Fruit fly (Drosophila melanogaster) whole organism, embryonic: ENCODE data around the gene chif.
A peak's percentile ranks its signal among the peaks of the same experiment; 100 is the strongest.

Experiments
- CG10959 ChIP-seq: fragments of 200-800 bp; sonication (Bioruptor generic); IDR thresholded peaks from 2 replicates; pipeline ENCODE4 v1.3.6; 2022; ENCODE audit warnings: missing biosample characterization, missing genetic modification characterization
- CG11093 ChIP-seq: fragments of 200-800 bp; sonication (Bioruptor generic); IDR thresholded peaks from 3 replicates; pipeline ENCODE4 v1.3.6; 2022; ENCODE audit warnings: missing biosample characterization, missing genetic modification characterization
- CG11696 ChIP-seq: fragments of 200-800 bp; sonication (Bioruptor generic); IDR thresholded peaks from 2 replicates; pipeline ENCODE4 v1.3.6; 2022; ENCODE audit warnings: missing biosample characterization, missing genetic modification characterization
- CG12299 ChIP-seq: fragments of 200-800 bp; sonication (Bioruptor generic); optimal IDR thresholded peaks from 2 replicates; lab custom pipeline; 2018; ENCODE audit warnings: missing biosample characterization, mild to moderate bottlenecking, missing genetic modification characterization
- CG13624 ChIP-seq: fragments of 200-800 bp; sonication (Bioruptor generic); optimal IDR thresholded peaks from 2 replicates; lab custom pipeline; 2016; ENCODE audit warnings: missing biosample characterization, missing genetic modification characterization
- CG1647 ChIP-seq: fragments of 200-800 bp; sonication (Bioruptor generic); optimal IDR thresholded peaks from 3 replicates; lab custom pipeline; 2016; ENCODE audit warnings: missing biosample characterization, missing genetic modification characterization
- CG16779 ChIP-seq: fragments of 200-800 bp; sonication (Bioruptor generic); IDR thresholded peaks from 2 replicates; pipeline ENCODE4 v1.3.6; 2022; ENCODE audit warnings: missing biosample characterization, missing genetic modification characterization
- CG18476 ChIP-seq: fragments of 200-800 bp; sonication (Bioruptor generic); optimal IDR thresholded peaks from 2 replicates; lab custom pipeline; 2016; ENCODE audit warnings: missing biosample characterization, mild to moderate bottlenecking, missing genetic modification characterization
- CG2202 ChIP-seq: fragments of 200-800 bp; sonication (Bioruptor generic); optimal IDR thresholded peaks from 2 replicates; lab custom pipeline; 2018; ENCODE audit warnings: missing biosample characterization, mild to moderate bottlenecking, missing genetic modification characterization
- CG2889 ChIP-seq: fragments of 200-800 bp; sonication (Bioruptor generic); IDR thresholded peaks from 3 replicates; pipeline ENCODE4 v1.3.6; 2022; ENCODE audit warnings: missing biosample characterization, missing genetic modification characterization
- CG31365 ChIP-seq: fragments of 200-800 bp; sonication (Bioruptor generic); optimal IDR thresholded peaks from 2 replicates; lab custom pipeline; 2018; ENCODE audit warnings: missing biosample characterization, mild to moderate bottlenecking, missing genetic modification characterization
- CG4328 ChIP-seq: fragments of 200-800 bp; sonication (Bioruptor generic); optimal IDR thresholded peaks from 3 replicates; lab custom pipeline; 2017; ENCODE audit warnings: missing biosample characterization, missing genetic modification reagents, missing genetic modification characterization
- CG6683 ChIP-seq: fragments of 200-800 bp; sonication (Bioruptor generic); optimal IDR thresholded peaks from 2 replicates; lab custom pipeline; 2017; ENCODE audit warnings: missing biosample characterization, mild to moderate bottlenecking, missing genetic modification characterization, missing genetic modification reagents
- CG7786 ChIP-seq: fragments of 200-800 bp; sonication (Bioruptor generic); optimal IDR thresholded peaks from 2 replicates; lab custom pipeline; 2016; ENCODE audit warnings: missing biosample characterization, missing genetic modification characterization
- CG8388 ChIP-seq: fragments of 200-800 bp; sonication (Bioruptor generic); optimal IDR thresholded peaks from 2 replicates; lab custom pipeline; 2019; ENCODE audit warnings: missing biosample characterization, mild to moderate bottlenecking, missing genetic modification characterization, moderate library complexity
- D ChIP-seq, 2 experiments: fragments of 200-800 bp in 1 of 2; fragments of >200 bp in 1 of 2; sonication (Bioruptor generic) in 1 of 2; optimal IDR thresholded peaks; 2 replicates in 1 of 2; 3 replicates in 1 of 2; lab custom pipeline; 2017; ENCODE audit warnings: mild to moderate bottlenecking in 1 of 2, missing biosample characterization in 1 of 2, missing genetic modification characterization in 1 of 2, missing genetic modification reagents in 1 of 2
- Eip74EF ChIP-seq, 2 experiments: fragments of 200-800 bp in 1 of 2; fragments of >200 bp in 1 of 2; sonication (Bioruptor generic) in 1 of 2; optimal IDR thresholded peaks; 2 replicates each; lab custom pipeline; 2017 to 2019; ENCODE audit warnings: missing biosample characterization in 2 of 2, missing genetic modification characterization in 2 of 2, mild to moderate bottlenecking in 1 of 2, moderate library complexity in 1 of 2
- Fer3 ChIP-seq: fragments of 200-800 bp; sonication (Bioruptor generic); optimal IDR thresholded peaks from 2 replicates; lab custom pipeline; 2018; ENCODE audit warnings: missing biosample characterization, mild to moderate bottlenecking, missing genetic modification characterization, moderate library complexity
- Kr ChIP-seq: fragments of 200-800 bp; sonication (Bioruptor generic); optimal IDR thresholded peaks from 2 replicates; lab custom pipeline; 2017; ENCODE audit warnings: missing biosample characterization, mild to moderate bottlenecking, missing genetic modification characterization
- Lhr ChIP-seq: fragments of 200-800 bp; sonication (Bioruptor generic); optimal IDR thresholded peaks from 3 replicates; lab custom pipeline; 2017; ENCODE audit warnings: mild to moderate bottlenecking, missing biosample characterization, missing genetic modification reagents, missing genetic modification characterization
- MBD-R2 ChIP-seq: fragments of 200-800 bp; sonication (Bioruptor generic); IDR thresholded peaks from 2 replicates; pipeline ENCODE4 v1.3.6; 2022; ENCODE audit warnings: missing biosample characterization, missing genetic modification characterization
- Mrtf ChIP-seq: fragments of 200-800 bp; sonication (Bioruptor generic); IDR thresholded peaks from 3 replicates; pipeline ENCODE4 v1.3.6; 2022; ENCODE audit warnings: missing biosample characterization, missing genetic modification characterization
- Myb ChIP-seq: fragments of 200-800 bp; sonication (Bioruptor generic); optimal IDR thresholded peaks from 2 replicates; lab custom pipeline; 2016; ENCODE audit warnings: missing biosample characterization, missing genetic modification characterization
- Optix ChIP-seq: fragments of 200-800 bp; sonication (Bioruptor generic); IDR thresholded peaks from 3 replicates; pipeline ENCODE4 v1.3.6; 2022; ENCODE audit warnings: missing biosample characterization, missing genetic modification characterization
- Rfx ChIP-seq: fragments of 200-800 bp; sonication (Bioruptor generic); IDR thresholded peaks from 2 replicates; pipeline ENCODE4 v1.3.6; 2022; ENCODE audit warnings: missing biosample characterization, missing genetic modification characterization
- Rx ChIP-seq: fragments of 200-800 bp; sonication (Bioruptor generic); IDR thresholded peaks from 2 replicates; pipeline ENCODE4 v1.3.6; 2022; ENCODE audit warnings: missing biosample characterization, missing genetic modification characterization
- Taf1 ChIP-seq: fragments of 200-800 bp; sonication (Bioruptor generic); IDR thresholded peaks from 2 replicates; pipeline ENCODE4 v1.3.6; 2022; ENCODE audit warnings: missing biosample characterization, missing genetic modification characterization
- Vsx1 ChIP-seq: fragments of 200-800 bp; sonication (Bioruptor generic); optimal IDR thresholded peaks from 2 replicates; lab custom pipeline; 2017; ENCODE audit warnings: missing biosample characterization, mild to moderate bottlenecking, missing genetic modification characterization, missing genetic modification reagents
- YL-1 ChIP-seq: fragments of 200-800 bp; sonication (Bioruptor generic); optimal IDR thresholded peaks from 3 replicates; lab custom pipeline; 2017; ENCODE audit warnings: missing biosample characterization, mild to moderate bottlenecking, missing genetic modification characterization
- ap ChIP-seq: fragments of 200-800 bp; sonication (Bioruptor generic); IDR thresholded peaks from 2 replicates; pipeline ENCODE4 v1.3.6; 2022; ENCODE audit warnings: missing biosample characterization, missing genetic modification characterization
- bigmax ChIP-seq: fragments of 200-800 bp; sonication (Bioruptor generic); optimal IDR thresholded peaks from 2 replicates; lab custom pipeline; 2018; ENCODE audit warnings: missing biosample characterization, mild to moderate bottlenecking, missing genetic modification characterization
- bowl ChIP-seq: fragments of 200-800 bp; sonication (Bioruptor generic); IDR thresholded peaks from 2 replicates; pipeline ENCODE4 v1.3.6; 2022; ENCODE audit warnings: missing biosample characterization, missing genetic modification characterization
- cas ChIP-seq: fragments of 200-800 bp; sonication (Bioruptor generic); IDR thresholded peaks from 2 replicates; pipeline ENCODE4 v1.3.6; 2022; ENCODE audit warnings: missing biosample characterization, missing genetic modification characterization
- cato ChIP-seq: fragments of 200-800 bp; sonication (Bioruptor generic); optimal IDR thresholded peaks from 2 replicates; lab custom pipeline; 2016; ENCODE audit warnings: missing biosample characterization, missing genetic modification characterization, borderline replicate concordance
- caup ChIP-seq: fragments of 200-800 bp; sonication (Bioruptor generic); optimal IDR thresholded peaks from 3 replicates; lab custom pipeline; 2017; ENCODE audit warnings: missing biosample characterization, mild to moderate bottlenecking, missing genetic modification characterization, moderate library complexity; ENCODE audit not compliant: severe bottlenecking
- cg ChIP-seq: fragments of 200-800 bp; sonication (Bioruptor generic); optimal IDR thresholded peaks from 3 replicates; lab custom pipeline; 2019; ENCODE audit warnings: missing biosample characterization, mild to moderate bottlenecking, missing genetic modification characterization, moderate library complexity
- chif ChIP-seq, 2 experiments: fragments of 200-800 bp; sonication (Bioruptor generic); optimal IDR thresholded peaks; 3 replicates each; lab custom pipeline; 2016; ENCODE audit warnings: missing biosample characterization in 2 of 2, missing genetic modification characterization in 2 of 2
- dan ChIP-seq: fragments of 200-800 bp; sonication (Bioruptor generic); IDR thresholded peaks from 2 replicates; pipeline ENCODE4 v1.3.6; 2022; ENCODE audit warnings: missing biosample characterization, missing genetic modification characterization
- onecut ChIP-seq: fragments of 200-800 bp; sonication (Bioruptor generic); IDR thresholded peaks from 2 replicates; pipeline ENCODE4 v1.3.6; 2022; ENCODE audit warnings: missing biosample characterization, missing genetic modification characterization
- phol ChIP-seq: fragments of 200-800 bp; sonication (Bioruptor generic); optimal IDR thresholded peaks from 3 replicates; lab custom pipeline; 2018; ENCODE audit warnings: missing biosample characterization, mild to moderate bottlenecking, missing genetic modification characterization, moderate library complexity
- pita ChIP-seq: fragments of 200-800 bp; sonication (Bioruptor generic); optimal IDR thresholded peaks from 2 replicates; lab custom pipeline; 2017; ENCODE audit warnings: missing biosample characterization, mild to moderate bottlenecking, missing genetic modification characterization
- ranshi ChIP-seq: fragments of 200-800 bp; sonication (Bioruptor generic); IDR thresholded peaks from 2 replicates; pipeline ENCODE4 v1.3.6; 2022; ENCODE audit warnings: missing biosample characterization, missing genetic modification characterization
- sc ChIP-seq, 3 experiments: fragments of >200 bp in 2 of 3; fragments of 200-800 bp in 1 of 3; sonication (Bioruptor generic) in 1 of 3; optimal IDR thresholded peaks; 2 replicates in 2 of 3; 3 replicates in 1 of 3; lab custom pipeline; 2017; ENCODE audit warnings: mild to moderate bottlenecking in 1 of 3, missing biosample characterization in 1 of 3, missing genetic modification characterization in 1 of 3, missing genetic modification reagents in 1 of 3
- sna ChIP-seq: fragments of 200-800 bp; sonication (Bioruptor generic); IDR thresholded peaks from 2 replicates; pipeline ENCODE4 v1.3.6; 2022; ENCODE audit warnings: missing biosample characterization, missing genetic modification characterization; ENCODE audit not compliant: partially characterized antibody
- sqz ChIP-seq: fragments of 200-800 bp; sonication (Bioruptor generic); optimal IDR thresholded peaks from 3 replicates; lab custom pipeline; 2018; ENCODE audit warnings: missing biosample characterization, mild to moderate bottlenecking, missing genetic modification characterization
- twi ChIP-seq: fragments of 200-800 bp; optimal IDR thresholded peaks from 2 replicates; lab custom pipeline; 2019; ENCODE audit warnings: missing biosample characterization, mild to moderate bottlenecking, missing genetic modification characterization, moderate library complexity
- z ChIP-seq: fragments of 200-800 bp; sonication (Bioruptor generic); IDR thresholded peaks from 3 replicates; pipeline ENCODE4 v1.3.6; 2022; ENCODE audit warnings: missing biosample characterization, missing genetic modification characterization
- zfh1 ChIP-seq: fragments of 200-800 bp; sonication (Bioruptor generic); IDR thresholded peaks from 3 replicates; pipeline ENCODE4 v1.3.6; 2022; ENCODE audit warnings: missing biosample characterization, missing genetic modification characterization

The chif gene

dm6 chr2L:16317777-16318610 is 34.4 kb downstream of the chif start (continued):
- peak; percentile 53 for TF ChIP-seq sqz (GFP tag; lab: Kevin White, UChicago)
- no peak for TF ChIP-seq Rx (GFP tag; lab: Robert Waterston, UW)
- no peak; the same call in 1 of the 2 replicates for TF ChIP-seq MBD-R2 (GFP tag; lab: Robert Waterston, UW)
- TF ChIP-seq bigmax (GFP tag; lab: Kevin White, UChicago) = no peak
- no peak for TF ChIP-seq CG8388
- TF ChIP-seq ap (GFP tag; lab: Robert Waterston, UW) = peak; percentile 11; the same call in 1 of the 2 replicates
- TF ChIP-seq bowl (GFP tag; lab: Robert Waterston, UW) = peak; percentile 4; the same call in 1 of the 2 replicates
- no peak for TF ChIP-seq CG11093 (GFP tag; lab: Robert Waterston, UW)
- TF ChIP-seq D (optimal IDR thresholded peaks at IDR 0.05; lab: Kevin White, UChicago) = no peak
- peak; percentile 4 for TF ChIP-seq D (GFP tag; optimal IDR thresholded peaks at IDR 0.05; lab: Kevin White, UChicago)
- no peak for TF ChIP-seq cg
- TF ChIP-seq twi = no peak
- TF ChIP-seq dan (GFP tag; lab: Robert Waterston, UW) = no peak
- no peak for TF ChIP-seq cas (GFP tag; lab: Robert Waterston, UW)
- peak; percentile 55; the same call in 1 of the 2 replicates for TF ChIP-seq Rfx (GFP tag; lab: Robert Waterston, UW)
- peak; percentile 84 for TF ChIP-seq caup (GFP tag; lab: Kevin White, UChicago)
- TF ChIP-seq cato (GFP tag; lab: Kevin White, UChicago) = no peak
- no peak for TF ChIP-seq sc (optimal IDR thresholded peaks at IDR 0.05; lab: Kevin White, UChicago)
- no peak for TF ChIP-seq sc (GFP tag; optimal IDR thresholded peaks at IDR 0.05; lab: Kevin White, UChicago)
- TF ChIP-seq Mrtf (GFP tag; lab: Robert Waterston, UW) = no peak
- no peak for TF ChIP-seq CG31365 (tag; lab: Kevin White, UChicago)
- TF ChIP-seq CG2202 = no peak
- no peak for TF ChIP-seq Taf1
- peak; percentile 44 for TF ChIP-seq YL-1 (GFP tag; lab: Kevin White, UChicago)
- no peak for TF ChIP-seq CG13624
- TF ChIP-seq Lhr (GFP tag; lab: Kevin White, UChicago) = peak; percentile 10
- peak; percentile 40 for TF ChIP-seq CG4328 (GFP tag; lab: Kevin White, UChicago)
- TF ChIP-seq z (GFP tag; lab: Robert Waterston, UW) = no peak
- no peak for TF ChIP-seq sna (GFP tag; lab: Robert Waterston, UW)
- TF ChIP-seq CG12299 (tag; lab: Kevin White, UChicago) = peak; percentile 67
- no peak for TF ChIP-seq CG10959 (GFP tag; lab: Robert Waterston, UW)
- TF ChIP-seq Eip74EF (GFP tag; optimal IDR thresholded peaks at IDR 0.05; lab: Kevin White, UChicago) = no peak
- TF ChIP-seq Vsx1 = peak; percentile 77
- TF ChIP-seq onecut (GFP tag; lab: Robert Waterston, UW) = peak; percentile 47
- TF ChIP-seq ranshi (GFP tag; lab: Robert Waterston, UW) = no peak; the same call in 1 of the 2 replicates
- peak; percentile 56; the same call in 1 of the 2 replicates for TF ChIP-seq CG11696 (GFP tag; lab: Robert Waterston, UW)
- TF ChIP-seq CG2889 (GFP tag; lab: Robert Waterston, UW) = no peak
- TF ChIP-seq Optix (GFP tag; lab: Robert Waterston, UW) = no peak
- no peak for TF ChIP-seq chif (GFP tag; optimal IDR thresholded peaks at IDR 0.05; lab: Kevin White, UChicago)
- no peak for TF ChIP-seq phol
- no peak for TF ChIP-seq Kr (GFP tag; lab: Kevin White, UChicago)
- no peak for TF ChIP-seq CG6683 (GFP tag; lab: Kevin White, UChicago)
- peak; percentile 37 for TF ChIP-seq CG1647 (GFP tag; lab: Kevin White, UChicago)
- 0 out of 3 replicates have a peak, but pooled peaks have one; percentile 11 for TF ChIP-seq zfh1
- peak; percentile 13 for TF ChIP-seq Myb (GFP tag; lab: Kevin White, UChicago)
- TF ChIP-seq CG7786 (GFP tag; lab: Kevin White, UChicago) = peak; percentile 0
- no peak for TF ChIP-seq pita (GFP tag; lab: Kevin White, UChicago)
- no peak for TF ChIP-seq CG16779 (GFP tag; lab: Robert Waterston, UW)
- TF ChIP-seq CG18476 (GFP tag; lab: Kevin White, UChicago) = peak; percentile 6
- TF ChIP-seq Fer3 (tag; lab: Kevin White, UChicago) = peak; percentile 43
